Worm (Caenorhabditis elegans): Measurements from ENCODE around the gene F59B10.3.

F59B10.3 gene

ce11 chrII:10551985-10552736 is 41.8 kb downstream of the F59B10.3 start (continued):
- TF ChIP-seq unc-98 (GFP tag; IDR thresholded peaks at IDR 0.05): no peak
- peak; percentile 87 for TF ChIP-seq C16A3.4 (tag; optimal IDR thresholded peaks at IDR 0.05)
- peak; percentile 96 for TF ChIP-seq swsn-7 (tag; optimal IDR thresholded peaks at IDR 0.05)
- TF ChIP-seq nhr-28 (tag; optimal IDR thresholded peaks at IDR 0.05): peak; percentile 45
- peak; percentile 95 for TF ChIP-seq nhr-90 (tag; optimal IDR thresholded peaks at IDR 0.05; ENCODE audit: poor library complexity)
- TF ChIP-seq ztf-11 (tag; optimal IDR thresholded peaks at IDR 0.05): peak in 1 of 2 experiments; percentile 66
- TF ChIP-seq skn-1 (tag; optimal IDR thresholded peaks at IDR 0.05): peak; percentile 96
- TF ChIP-seq lin-15B (tag; optimal IDR thresholded peaks at IDR 0.05): no peak
- TF ChIP-seq nhr-71 (tag; optimal IDR thresholded peaks at IDR 0.05): peak; percentile 99
- peak; percentile 97 for TF ChIP-seq snu-23 (GFP tag; optimal IDR thresholded peaks at IDR 0.05)
- peak; percentile 21 for TF ChIP-seq ceh-63 (GFP tag; optimal IDR thresholded peaks at IDR 0.05)
- TF ChIP-seq lin-39 (tag; optimal IDR thresholded peaks at IDR 0.05): peak; percentile 85
- peak; percentile 92 for TF ChIP-seq nhr-237 (tag; optimal IDR thresholded peaks at IDR 0.05)
- no peak for TF ChIP-seq ces-1 (GFP tag; optimal IDR thresholded peaks at IDR 0.05)
- TF ChIP-seq irx-1 (tag; optimal IDR thresholded peaks at IDR 0.05): peak; percentile 91
- peak; percentile 95 for TF ChIP-seq lin-13 (GFP tag; optimal IDR thresholded peaks at IDR 0.05)
- TF ChIP-seq ets-5 (GFP tag; IDR thresholded peaks at IDR 0.05): no peak
- no peak for TF ChIP-seq fkh-4 (tag; optimal IDR thresholded peaks at IDR 0.05; ENCODE audit: borderline replicate concordance)
- TF ChIP-seq tbx-2 (tag; optimal IDR thresholded peaks at IDR 0.05): peak; percentile 98
- peak; percentile 93 for TF ChIP-seq hpl-2 (GFP tag; optimal IDR thresholded peaks at IDR 0.05)
- TF ChIP-seq tlp-1 (tag; optimal IDR thresholded peaks at IDR 0.05): no peak
- peak; percentile 95 for TF ChIP-seq jun-1 (tag; optimal IDR thresholded peaks at IDR 0.05)
- peak; percentile 81 to 88 (median 87) for TF ChIP-seq ceh-82 (tag; optimal IDR thresholded peaks at IDR 0.05)
- peak; percentile 97 for TF ChIP-seq aly-2 (tag; optimal IDR thresholded peaks at IDR 0.05)
- TF ChIP-seq mef-2 (tag; optimal IDR thresholded peaks at IDR 0.05): peak; percentile 94
- peak; percentile 72 for TF ChIP-seq sox-4 (tag; optimal IDR thresholded peaks at IDR 0.05)
- peak; percentile 95 for TF ChIP-seq fkh-8 (tag; optimal IDR thresholded peaks at IDR 0.05)
- TF ChIP-seq unc-30 (tag; optimal IDR thresholded peaks at IDR 0.05): no peak
- TF ChIP-seq C04F5.9 (tag; optimal IDR thresholded peaks at IDR 0.05): peak; percentile 82
- peak; percentile 55 for TF ChIP-seq sup-37 (GFP tag; optimal IDR thresholded peaks at IDR 0.05)
- TF ChIP-seq C34B4.2 (tag; optimal IDR thresholded peaks at IDR 0.05): no peak
- peak; percentile 32 to 96 for TF ChIP-seq mdl-1 (tag; optimal IDR thresholded peaks at IDR 0.05)
- no peak for TF ChIP-seq pag-3 (tag; optimal IDR thresholded peaks at IDR 0.05; ENCODE audit: borderline replicate concordance, insufficient read depth)
- TF ChIP-seq ceh-8 (GFP tag; optimal IDR thresholded peaks at IDR 0.05): peak; percentile 85
- TF ChIP-seq unc-86 (tag; optimal IDR thresholded peaks at IDR 0.05): peak; percentile 96
- TF ChIP-seq nhr-47 (tag; optimal IDR thresholded peaks at IDR 0.05): peak; percentile 97
- TF ChIP-seq fkh-10 (GFP tag; optimal IDR thresholded peaks at IDR 0.05): peak; percentile 81
- TF ChIP-seq Y116A8C.19 (tag; optimal IDR thresholded peaks at IDR 0.05; ENCODE audit: borderline replicate concordance): no peak
- peak; percentile 97 for TF ChIP-seq ama-1 (optimal IDR thresholded peaks at IDR 0.05)
- peak; percentile 80 for TF ChIP-seq isw-1 (GFP tag; IDR thresholded peaks at IDR 0.05)
- TF ChIP-seq efl-3 (GFP tag; optimal IDR thresholded peaks at IDR 0.05): peak; percentile 33
- TF ChIP-seq zag-1 (tag; optimal IDR thresholded peaks at IDR 0.05): peak; percentile 63
- TF ChIP-seq elt-3 (tag; optimal IDR thresholded peaks at IDR 0.05): peak in 3 of 6 experiments; percentile 26 to 97 (median 96)
- TF ChIP-seq efl-1 (optimal IDR thresholded peaks at IDR 0.05): peak; percentile 87 to 91
- peak; percentile 60 to 97 for TF ChIP-seq efl-1 (GFP tag; optimal IDR thresholded peaks at IDR 0.05 in 1 of 2)
- peak; percentile 88 for TF ChIP-seq pax-3 (tag; optimal IDR thresholded peaks at IDR 0.05)
- peak; percentile 82 to 89 for TF ChIP-seq lin-35 (GFP tag; optimal IDR thresholded peaks at IDR 0.05)
